Worm (Caenorhabditis elegans): ENCODE measurements around the gene C03B1.14.

C03B1.14 gene

DNA sequence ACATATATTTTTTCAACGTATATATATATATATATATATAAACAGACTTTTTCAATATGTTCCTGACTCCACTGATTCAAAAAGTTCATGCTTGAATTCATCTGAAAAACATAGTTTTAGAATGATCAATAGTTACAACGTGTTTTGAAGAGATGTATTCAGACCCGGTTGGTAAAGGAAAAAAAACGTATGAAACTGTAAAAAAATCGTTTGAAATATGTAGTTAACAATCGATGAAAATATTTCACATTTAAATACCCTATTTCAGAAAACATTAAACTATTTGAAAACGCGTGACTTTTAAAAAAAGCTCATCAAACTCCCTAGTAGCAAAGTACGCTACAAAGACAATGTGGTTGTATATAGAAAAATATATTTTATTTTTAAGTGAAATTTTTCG is at the start of gene C03B1.14:
TSS of gene C03B1.14 (minus strand) at position 101 of the 400 bp plus-strand sequence.
- no peak for TF ChIP-seq pha-4 (tag; optimal IDR thresholded peaks at IDR 0.05)

DNA sequence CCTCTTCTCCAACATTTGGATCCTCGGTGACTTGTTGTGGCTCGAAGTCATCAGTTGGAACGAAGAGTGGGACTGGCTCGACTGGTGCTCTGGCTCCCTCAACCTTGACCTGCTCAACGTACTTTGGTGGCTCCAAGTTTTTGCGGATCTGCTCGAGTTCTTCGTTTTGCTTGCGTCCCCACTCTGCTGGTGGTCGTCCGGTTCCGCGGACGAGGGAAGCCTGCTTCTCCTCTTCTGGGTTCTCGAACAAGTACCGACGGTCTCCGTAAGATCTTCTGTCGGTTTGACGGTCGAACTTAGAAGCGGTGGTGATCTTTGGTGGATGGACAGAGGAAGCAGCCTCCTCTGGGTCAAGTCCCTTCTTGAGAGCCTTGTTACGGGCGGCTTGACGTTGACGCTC is 48.2 kb upstream of the C03B1.14 start:
- TF ChIP-seq tbx-2 (tag; optimal IDR thresholded peaks at IDR 0.05) (no peak), lin-15B (tag; optimal IDR thresholded peaks at IDR 0.05) (no peak)

DNA sequence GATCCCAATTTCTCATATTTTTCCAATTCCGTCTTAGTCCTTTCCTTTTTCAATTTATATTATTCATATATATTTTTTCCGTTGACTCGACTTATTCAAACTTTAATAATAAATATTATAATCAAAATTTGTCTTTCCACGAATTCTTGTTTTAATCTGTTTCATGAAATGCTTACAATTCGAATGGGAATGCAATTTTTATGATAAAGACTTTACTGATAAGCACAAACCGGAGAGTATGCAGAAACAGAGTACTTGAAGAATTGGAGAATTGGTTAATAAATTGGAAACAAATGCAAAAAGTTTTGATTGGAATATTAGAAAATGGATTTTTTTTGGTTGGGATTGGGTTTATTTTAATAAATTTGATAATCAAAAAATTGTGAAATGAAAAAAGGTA is 47.7 kb upstream of the C03B1.14 start:
- no peak for TF ChIP-seq zag-1 (tag; optimal IDR thresholded peaks at IDR 0.05)
- TF ChIP-seq nhr-76 (tag; optimal IDR thresholded peaks at IDR 0.05), result no peak
- no peak for TF ChIP-seq eor-1 (tag; optimal IDR thresholded peaks at IDR 0.05)
- TF ChIP-seq nhr-25 (tag; optimal IDR thresholded peaks at IDR 0.05), result no peak
- no peak for TF ChIP-seq nhr-43 (tag; optimal IDR thresholded peaks at IDR 0.05; ENCODE audit: poor library complexity, severe bottlenecking)
- TF ChIP-seq ama-1 (optimal IDR thresholded peaks at IDR 0.05), result no peak
- TF ChIP-seq nhr-67 (tag; optimal IDR thresholded peaks at IDR 0.05), result no peak
- TF ChIP-seq nhr-77 (tag; optimal IDR thresholded peaks at IDR 0.05), result no peak
- TF ChIP-seq snpc-4 (tag; optimal IDR thresholded peaks at IDR 0.05), result no peak
- TF ChIP-seq fkh-2 (tag; optimal IDR thresholded peaks at IDR 0.05), result no peak
- peak; percentile 74 for TF ChIP-seq elt-2 (tag; optimal IDR thresholded peaks at IDR 0.05)
- no peak for TF ChIP-seq ztf-4 (tag; optimal IDR thresholded peaks at IDR 0.05)
- TF ChIP-seq egl-5 (tag; optimal IDR thresholded peaks at IDR 0.05), result no peak
- TF ChIP-seq ztf-11 (tag; optimal IDR thresholded peaks at IDR 0.05), result no peak
- no peak for TF ChIP-seq ceh-9 (tag; optimal IDR thresholded peaks at IDR 0.05)
- TF ChIP-seq pha-4 (tag; optimal IDR thresholded peaks at IDR 0.05), result peak; percentile 17
- TF ChIP-seq elt-3 (tag; optimal IDR thresholded peaks at IDR 0.05), result no peak
- no peak for TF ChIP-seq nhr-11 (tag; optimal IDR thresholded peaks at IDR 0.05)
- TF ChIP-seq pqm-1 (tag; optimal IDR thresholded peaks at IDR 0.05), result peak; percentile 33
- TF ChIP-seq fos-1 (tag; optimal IDR thresholded peaks at IDR 0.05), result no peak
- TF ChIP-seq elt-1 (tag; optimal IDR thresholded peaks at IDR 0.05), result no peak

ce11 chrX:6407805-6408204 is 47.2 kb upstream of the C03B1.14 start:
- TF ChIP-seq nhr-43 (tag; optimal IDR thresholded peaks at IDR 0.05; ENCODE audit: poor library complexity, severe bottlenecking) (no peak), egl-5 (tag; optimal IDR thresholded peaks at IDR 0.05) (no peak), nfya-1 (tag; optimal IDR thresholded peaks at IDR 0.05; ENCODE audit: insufficient read depth) (no peak), nhr-25 (tag; optimal IDR thresholded peaks at IDR 0.05) (no peak), egl-27 (tag; optimal IDR thresholded peaks at IDR 0.05) (no peak), nhr-28 (tag; optimal IDR thresholded peaks at IDR 0.05) (no peak), nhr-11 (tag; optimal IDR thresholded peaks at IDR 0.05) (no peak), nhr-77 (tag; optimal IDR thresholded peaks at IDR 0.05) (no peak), lsy-12 (tag; optimal IDR thresholded peaks at IDR 0.05) (no peak), ama-1 (optimal IDR thresholded peaks at IDR 0.05) (no peak), fkh-10 (GFP tag; optimal IDR thresholded peaks at IDR 0.05) (no peak), hmg-11 (tag; optimal IDR thresholded peaks at IDR 0.05) (no peak), ceh-9 (tag; optimal IDR thresholded peaks at IDR 0.05) (no peak), aly-2 (tag; optimal IDR thresholded peaks at IDR 0.05) (no peak), elt-3 (tag; optimal IDR thresholded peaks at IDR 0.05) (no peak), zag-1 (tag; optimal IDR thresholded peaks at IDR 0.05) (no peak)

DNA sequence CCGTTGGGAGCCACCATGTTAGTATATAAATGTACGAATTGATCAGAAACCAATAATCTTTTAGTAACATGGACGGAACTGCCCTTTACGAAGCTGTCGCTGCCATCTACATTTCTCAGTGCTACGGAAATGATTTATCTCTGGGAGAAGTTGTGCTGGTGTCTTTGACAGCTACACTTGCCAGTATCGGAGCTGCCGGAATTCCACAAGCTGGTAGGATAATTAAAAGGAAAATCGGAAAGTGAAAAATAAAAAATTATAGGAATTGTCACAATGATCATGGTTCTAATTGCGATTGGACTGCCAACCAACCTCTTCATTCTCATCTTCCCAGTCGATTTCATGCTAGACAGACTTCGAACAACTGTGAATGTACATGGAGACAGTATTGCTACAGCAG is 45.3 kb upstream of the C03B1.14 start:
- no peak for TF ChIP-seq nfya-1 (tag; optimal IDR thresholded peaks at IDR 0.05; ENCODE audit: insufficient read depth)
- no peak for TF ChIP-seq pqm-1 (tag; optimal IDR thresholded peaks at IDR 0.05)
- no peak for TF ChIP-seq hmg-11 (tag; optimal IDR thresholded peaks at IDR 0.05)
- TF ChIP-seq lsy-12 (tag; optimal IDR thresholded peaks at IDR 0.05), result no peak
- TF ChIP-seq egl-5 (tag; optimal IDR thresholded peaks at IDR 0.05), result no peak
- no peak for TF ChIP-seq nhr-237 (tag; optimal IDR thresholded peaks at IDR 0.05)
- no peak for TF ChIP-seq mdl-1 (tag; optimal IDR thresholded peaks at IDR 0.05)
- no peak for TF ChIP-seq ztf-4 (tag; optimal IDR thresholded peaks at IDR 0.05)
- no peak for TF ChIP-seq nhr-25 (tag; optimal IDR thresholded peaks at IDR 0.05)
- TF ChIP-seq snpc-4 (tag; optimal IDR thresholded peaks at IDR 0.05), result no peak
- TF ChIP-seq jun-1 (tag; optimal IDR thresholded peaks at IDR 0.05), result no peak
- TF ChIP-seq egl-27 (tag; optimal IDR thresholded peaks at IDR 0.05), result no peak

DNA sequence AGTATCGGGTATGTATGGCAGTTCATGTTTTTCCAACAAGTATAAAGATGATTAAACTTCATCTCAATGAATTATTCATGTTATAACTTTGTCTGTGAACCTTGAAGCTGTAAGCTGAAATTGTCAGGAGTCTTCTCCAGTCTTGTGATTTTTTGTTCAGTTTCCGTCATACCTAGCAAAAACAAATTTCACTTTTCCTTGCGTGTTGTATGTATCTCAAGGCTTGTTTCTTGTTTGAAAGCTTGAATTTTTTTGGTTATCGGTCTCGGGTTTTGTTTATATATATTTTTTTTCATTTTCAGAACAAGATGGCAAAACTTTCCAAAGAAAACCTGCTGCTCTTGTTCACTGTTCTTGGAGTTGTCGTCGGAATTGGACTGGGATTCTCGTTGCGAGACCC is 42.6 kb upstream of the C03B1.14 start, which contains the start of gene glt-4:
TSS of gene glt-4 (plus strand) at position 301 of the 400 bp plus-strand sequence.
- no peak for TF ChIP-seq ama-1 (optimal IDR thresholded peaks at IDR 0.05)
- TF ChIP-seq hmg-11 (tag; optimal IDR thresholded peaks at IDR 0.05), result no peak
- TF ChIP-seq fkh-10 (GFP tag; optimal IDR thresholded peaks at IDR 0.05), result no peak
- no peak for TF ChIP-seq fkh-2 (tag; optimal IDR thresholded peaks at IDR 0.05)
- no peak for TF ChIP-seq daf-12 (tag; optimal IDR thresholded peaks at IDR 0.05)
- no peak for TF ChIP-seq lin-39 (tag; optimal IDR thresholded peaks at IDR 0.05)
- TF ChIP-seq ceh-82 (tag; optimal IDR thresholded peaks at IDR 0.05), result no peak
- no peak for TF ChIP-seq ztf-11 (tag; optimal IDR thresholded peaks at IDR 0.05)
- no peak for TF ChIP-seq nhr-12 (tag; optimal IDR thresholded peaks at IDR 0.05)
- no peak for TF ChIP-seq nhr-77 (tag; optimal IDR thresholded peaks at IDR 0.05)

All from whole organism, L3 larva.